Fruit fly (Drosophila melanogaster) whole organism, wandering third instar larva: ENCODE measurements around the gene CG42557.

ENCODE experiments used
- Abd-B ChIP-seq: fragments of >200 bp; optimal IDR thresholded peaks from 2 replicates; lab custom pipeline; 2017; ENCODE audit warnings: missing biosample characterization, missing genetic modification characterization
- CG9705 ChIP-seq: fragments of 200-800 bp; sonication (Bioruptor generic); optimal IDR thresholded peaks from 2 replicates; lab custom pipeline; 2018; ENCODE audit warnings: missing biosample characterization, mild to moderate bottlenecking, missing genetic modification characterization
- Dfd ChIP-seq: fragments of >200 bp; optimal IDR thresholded peaks from 2 replicates; lab custom pipeline; 2017; ENCODE audit warnings: missing biosample characterization, missing genetic modification characterization
- Dif ChIP-seq: fragments of 200-275, 200-300 bp; sonication (Bioruptor generic); optimal IDR thresholded peaks from 2 replicates; lab custom pipeline; 2018; ENCODE audit warnings: missing biosample characterization, missing genetic modification characterization; ENCODE audit not compliant: partially characterized antibody
- GATAd ChIP-seq: sonication (Bioruptor generic); optimal IDR thresholded peaks from 2 replicates; lab custom pipeline; 2016; ENCODE audit warnings: missing biosample characterization, missing genetic modification characterization
- HLH106 ChIP-seq: fragments of 200-800 bp; optimal IDR thresholded peaks from 3 replicates; lab custom pipeline; 2019; ENCODE audit warnings: missing biosample characterization, mild to moderate bottlenecking, missing genetic modification characterization, moderate library complexity
- Hnf4 ChIP-seq: fragments of 200-800 bp; sonication (Bioruptor generic); optimal IDR thresholded peaks from 2 replicates; lab custom pipeline; 2016; ENCODE audit warnings: missing biosample characterization, mild to moderate bottlenecking, missing genetic modification characterization
- Hr78 ChIP-seq: fragments of >200 bp; optimal IDR thresholded peaks from 2 replicates; lab custom pipeline; 2017; ENCODE audit warnings: missing biosample characterization, missing genetic modification characterization
- Hr83 ChIP-seq: fragments of 200-300 bp; sonication (Bioruptor generic); optimal IDR thresholded peaks from 2 replicates; lab custom pipeline; 2016; ENCODE audit warnings: missing biosample characterization, mild to moderate bottlenecking, missing genetic modification characterization, moderate library complexity; ENCODE audit not compliant: poor library complexity, severe bottlenecking
- Jra ChIP-seq: sonication (Bioruptor generic); optimal IDR thresholded peaks from 2 replicates; lab custom pipeline; 2016; ENCODE audit warnings: missing biosample characterization, missing genetic modification characterization
- Mio ChIP-seq: sonication (Bioruptor generic); optimal IDR thresholded peaks from 2 replicates; lab custom pipeline; 2016; ENCODE audit warnings: missing biosample characterization, missing genetic modification characterization
- Myc ChIP-seq: fragments of >200 bp; optimal IDR thresholded peaks from 2 replicates; lab custom pipeline; 2017
- OdsH ChIP-seq: fragments of 200-800 bp; sonication (Bioruptor generic); optimal IDR thresholded peaks from 2 replicates; lab custom pipeline; 2016; ENCODE audit warnings: missing biosample characterization, mild to moderate bottlenecking, missing genetic modification characterization
- Sp1 ChIP-seq: fragments of 200-800 bp; sonication (Bioruptor generic); optimal IDR thresholded peaks from 3 replicates; lab custom pipeline; 2019; ENCODE audit warnings: missing biosample characterization, mild to moderate bottlenecking, missing genetic modification characterization, moderate library complexity
- Vsx2 ChIP-seq: fragments of 200-300, 225-300 bp; sonication (Bioruptor generic); optimal IDR thresholded peaks from 2 replicates; lab custom pipeline; 2018; ENCODE audit warnings: missing biosample characterization, missing genetic modification characterization; ENCODE audit not compliant: partially characterized antibody
- br ChIP-seq: fragments of 200-800 bp; sonication (Bioruptor generic); optimal IDR thresholded peaks from 2 replicates; lab custom pipeline; 2016; ENCODE audit warnings: missing biosample characterization, missing genetic modification characterization
- dl ChIP-seq, 2 experiments: fragments of 175-275, 200-275 bp in 1 of 2; fragments of 200-275 bp in 1 of 2; sonication (Bioruptor generic); optimal IDR thresholded peaks; lab custom pipeline; 2018; ENCODE audit warnings: mild to moderate bottlenecking in 2 of 2, missing biosample characterization in 2 of 2, missing genetic modification characterization in 2 of 2, moderate library complexity in 2 of 2; ENCODE audit not compliant: partially characterized antibody in 2 of 2, insufficient read depth in 1 of 2
- dmrt93B ChIP-seq: fragments of 200-800 bp; sonication (Bioruptor generic); optimal IDR thresholded peaks from 2 replicates; lab custom pipeline; 2018; ENCODE audit warnings: missing biosample characterization, mild to moderate bottlenecking, missing genetic modification characterization
- dsf ChIP-seq: sonication (Bioruptor generic); optimal IDR thresholded peaks from 2 replicates; lab custom pipeline; 2016; ENCODE audit warnings: missing biosample characterization, missing genetic modification characterization, borderline replicate concordance
- foxo ChIP-seq, 2 experiments: fragments of 200-800 bp; sonication (Bioruptor generic); optimal IDR thresholded peaks; 2 replicates in 1 of 2; 3 replicates in 1 of 2; lab custom pipeline; 2016 to 2017; ENCODE audit warnings: missing biosample characterization in 2 of 2, missing genetic modification characterization in 2 of 2
- fru ChIP-seq: fragments of 200-800 bp; sonication (Bioruptor generic); optimal IDR thresholded peaks from 3 replicates; lab custom pipeline; 2016; ENCODE audit warnings: missing biosample characterization, mild to moderate bottlenecking, missing genetic modification characterization
- h ChIP-seq: fragments of 200-800 bp; sonication (Bioruptor generic); optimal IDR thresholded peaks from 3 replicates; lab custom pipeline; 2016; ENCODE audit warnings: missing biosample characterization, mild to moderate bottlenecking, missing genetic modification characterization
- lola ChIP-seq: fragments of >200 bp; optimal IDR thresholded peaks from 2 replicates; lab custom pipeline; 2017; ENCODE audit warnings: missing biosample characterization, missing genetic modification characterization
- pan ChIP-seq: fragments of >200 bp; optimal IDR thresholded peaks from 2 replicates; lab custom pipeline; 2017
- rgr ChIP-seq: fragments of 200-800 bp; sonication (Bioruptor generic); optimal IDR thresholded peaks from 3 replicates; lab custom pipeline; 2016; ENCODE audit warnings: missing biosample characterization, mild to moderate bottlenecking, missing genetic modification characterization
- sage ChIP-seq: fragments of 200-800 bp; sonication (Bioruptor generic); optimal IDR thresholded peaks from 2 replicates; lab custom pipeline; 2016; ENCODE audit warnings: missing biosample characterization, mild to moderate bottlenecking, missing genetic modification characterization
- sv ChIP-seq: fragments of 200-800 bp; sonication (Bioruptor generic); optimal IDR thresholded peaks from 3 replicates; lab custom pipeline; 2016; ENCODE audit warnings: missing biosample characterization, missing genetic modification characterization
- tai ChIP-seq: sonication (Bioruptor generic); optimal IDR thresholded peaks from 2 replicates; lab custom pipeline; 2016; ENCODE audit warnings: missing biosample characterization, missing genetic modification characterization
- usp ChIP-seq: fragments of >200 bp; optimal IDR thresholded peaks from 2 replicates; lab custom pipeline; 2017; ENCODE audit warnings: missing biosample characterization, missing genetic modification characterization
- woc ChIP-seq: sonication (Bioruptor generic); optimal IDR thresholded peaks from 2 replicates; lab custom pipeline; 2016; ENCODE audit warnings: missing biosample characterization, mild to moderate bottlenecking, missing genetic modification characterization

The CG42557 gene

DNA sequence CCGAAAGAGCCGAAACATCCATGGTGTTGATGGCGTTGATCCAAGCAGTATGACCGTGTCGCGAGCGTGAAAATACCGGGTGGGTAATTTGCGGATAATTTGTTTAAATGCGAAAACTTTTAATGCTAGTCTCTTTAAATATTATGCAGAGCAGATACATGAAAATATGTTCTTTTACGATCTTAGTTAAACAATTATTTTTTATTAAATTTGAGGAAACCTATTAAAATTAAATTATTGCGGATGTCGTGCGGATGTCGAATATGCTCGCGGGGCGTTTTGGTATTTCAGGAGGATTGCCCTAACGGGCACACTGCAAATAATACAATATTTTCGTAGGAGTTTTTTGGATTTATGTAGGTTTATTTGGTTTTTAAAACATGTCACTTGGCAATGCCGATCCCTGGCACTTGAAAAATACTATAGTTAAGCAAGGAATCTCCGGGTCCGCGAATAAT lies at the start of gene CG42557, which contains the start of the genes Cog7 and CG42558:
Gene CG42557, plus strand, starts transcription at position 281 of the 458 bp plus-strand sequence.
Gene Cog7, minus strand, starts transcription at position 51 of the 458 bp plus-strand sequence.
Gene CG42558, plus strand, starts transcription at position 281 of the 458 bp plus-strand sequence.
- TF ChIP-seq fru (GFP tag; lab: Kevin White, UChicago), result no peak
- TF ChIP-seq dmrt93B, result no peak

DNA sequence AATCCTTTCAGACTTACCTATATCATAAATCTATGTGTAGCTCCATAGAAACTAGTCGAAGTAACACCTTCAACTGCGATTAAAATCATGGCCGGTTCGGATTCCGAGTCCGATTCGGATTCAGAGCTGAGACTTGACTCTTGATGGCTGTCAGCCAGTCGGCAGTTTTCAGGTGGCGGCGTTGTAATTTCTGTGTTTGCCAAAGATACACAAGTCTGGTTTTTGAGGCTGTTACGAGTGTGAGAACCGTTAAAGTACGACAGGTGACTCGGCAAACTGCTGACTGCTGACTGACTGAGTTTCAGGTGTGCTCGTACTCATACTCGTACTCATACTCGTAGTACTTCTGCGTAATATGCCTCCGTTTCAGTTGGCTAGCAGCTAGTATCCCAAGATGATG lies 41.9 kb upstream of the CG42557 start:
- TF ChIP-seq foxo (GFP tag; optimal IDR thresholded peaks at IDR 0.05; lab: Kevin White, UChicago), result peak in 1 of 2 experiments; percentile 1
- TF ChIP-seq Hnf4 (GFP tag; lab: Kevin White, UChicago), result peak; percentile 54
- TF ChIP-seq OdsH (GFP tag; lab: Kevin White, UChicago), result peak; percentile 13
- TF ChIP-seq Hr83, result peak; percentile 88
- TF ChIP-seq Dfd, result no peak
- peak; percentile 52 for TF ChIP-seq h
- peak; percentile 21 for TF ChIP-seq rgr (GFP tag; lab: Kevin White, UChicago)
- no peak for TF ChIP-seq sv

DNA sequence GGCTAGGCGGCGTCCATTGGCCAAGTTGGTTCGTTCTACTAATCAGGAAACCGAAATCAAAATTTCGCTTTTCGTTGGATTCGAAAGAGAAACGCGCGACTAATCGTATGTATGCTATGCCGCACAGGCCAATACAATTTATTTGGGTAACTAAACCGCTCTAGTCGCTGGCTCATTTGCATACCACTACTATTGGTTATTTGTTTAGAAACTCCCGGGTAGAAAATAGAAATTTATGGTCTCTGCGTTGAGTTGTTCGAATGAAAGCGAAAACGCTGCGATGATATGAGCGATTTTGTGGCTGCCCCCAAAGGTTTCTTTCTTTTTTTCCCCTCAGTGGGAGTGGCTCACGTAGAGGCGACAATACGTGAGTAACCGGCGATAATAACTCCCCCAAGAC lies 40.1 kb upstream of the CG42557 start:
- TF ChIP-seq Dif (GFP tag; lab: Kevin White, UChicago), result no peak
- TF ChIP-seq OdsH (GFP tag; lab: Kevin White, UChicago), result no peak
- no peak for TF ChIP-seq fru (GFP tag; lab: Kevin White, UChicago)
- TF ChIP-seq CG9705 (GFP tag; lab: Kevin White, UChicago), result no peak
- TF ChIP-seq dsf, result no peak
- TF ChIP-seq Myc, result no peak
- TF ChIP-seq dl (GFP tag; optimal IDR thresholded peaks at IDR 0.05; lab: Kevin White, UChicago; ENCODE audit: insufficient read depth in 1 of 2, partially characterized antibody in 2 of 2), result no peak
- no peak for TF ChIP-seq Sp1 (GFP tag; lab: Kevin White, UChicago)
- TF ChIP-seq rgr (GFP tag; lab: Kevin White, UChicago), result no peak
- TF ChIP-seq sage (GFP tag; lab: Kevin White, UChicago), result no peak
- TF ChIP-seq GATAd (GFP tag; lab: Kevin White, UChicago), result no peak
- TF ChIP-seq usp (GFP tag; lab: Kevin White, UChicago), result no peak

DNA sequence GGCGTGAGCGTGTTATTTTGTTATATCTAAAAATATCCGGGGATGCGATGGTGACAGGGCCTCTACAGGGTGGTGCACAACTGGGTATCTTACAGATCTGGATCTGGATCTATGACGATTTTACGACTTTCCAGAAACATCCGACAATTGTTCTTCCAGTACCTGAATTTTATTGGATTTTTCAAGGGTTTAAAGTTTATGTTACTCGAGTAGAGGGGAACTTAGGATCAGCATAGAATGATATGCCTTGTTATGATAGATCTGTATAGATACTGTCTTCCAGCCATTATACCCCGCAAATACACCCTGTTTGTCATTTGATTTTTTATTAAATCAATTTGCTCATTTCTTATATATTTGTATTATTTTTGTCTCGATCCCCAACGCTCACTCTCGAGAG lies 38.7 kb upstream of the CG42557 start:
- no peak for TF ChIP-seq Dif (GFP tag; lab: Kevin White, UChicago)
- no peak for TF ChIP-seq woc (GFP tag; lab: Kevin White, UChicago)
- no peak for TF ChIP-seq Abd-B (GFP tag; lab: Kevin White, UChicago)
- TF ChIP-seq Hr78 (GFP tag; lab: Kevin White, UChicago), result no peak
- TF ChIP-seq h, result peak; percentile 4
- no peak for TF ChIP-seq OdsH (GFP tag; lab: Kevin White, UChicago)
- TF ChIP-seq sv, result peak; percentile 14
- no peak for TF ChIP-seq Mio (GFP tag; lab: Kevin White, UChicago)
- peak; percentile 39 for TF ChIP-seq HLH106 (tag; lab: Kevin White, UChicago)
- no peak for TF ChIP-seq Hnf4 (GFP tag; lab: Kevin White, UChicago)

DNA sequence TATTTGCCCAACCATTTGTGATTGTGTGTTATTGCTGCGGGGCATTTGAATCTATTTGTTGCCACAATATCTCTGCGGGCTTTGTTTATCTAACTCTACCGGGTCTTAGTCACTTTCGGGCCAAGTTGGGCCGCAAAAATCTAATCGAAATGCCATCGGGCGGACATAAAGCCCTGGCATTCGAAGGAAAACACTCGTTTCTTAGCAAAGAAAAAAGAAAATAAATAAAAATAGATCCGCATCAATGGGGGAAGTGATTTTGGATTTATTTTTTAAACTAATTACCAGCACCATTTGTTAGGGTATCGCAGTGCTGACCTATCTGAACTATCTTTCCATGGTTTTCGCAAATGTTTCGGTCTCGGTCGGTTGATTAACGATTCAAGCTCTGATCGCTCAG lies 34.5 kb upstream of the CG42557 start:
- TF ChIP-seq Jra (GFP tag; lab: Kevin White, UChicago), result no peak
- TF ChIP-seq sv, result no peak
- no peak for TF ChIP-seq fru (GFP tag; lab: Kevin White, UChicago)
- TF ChIP-seq, all 38 proteins: peak for 0

DNA sequence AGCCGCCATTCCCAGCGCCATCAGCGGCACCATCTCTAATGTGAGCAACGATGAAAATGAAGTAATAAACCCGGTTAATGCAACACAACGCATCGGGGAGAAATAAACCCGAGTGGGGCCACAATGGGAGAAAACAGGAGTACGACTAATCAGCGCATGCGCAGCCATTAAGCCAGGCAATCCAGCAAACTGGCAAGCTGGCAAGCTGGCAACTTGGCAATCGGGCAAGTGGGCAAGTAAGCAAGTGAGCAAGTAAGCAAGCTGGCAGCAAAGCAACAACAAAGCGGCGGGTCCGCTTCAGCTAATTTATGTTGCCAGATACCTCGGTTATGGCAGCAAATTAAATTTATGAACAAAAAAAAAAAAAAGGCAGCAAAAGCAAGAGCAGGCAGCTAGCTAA lies 33.5 kb upstream of the CG42557 start:
- TF ChIP-seq Mio (GFP tag; lab: Kevin White, UChicago) (no peak), fru (GFP tag; lab: Kevin White, UChicago) (no peak), dsf (no peak), Vsx2 (GFP tag; lab: Kevin White, UChicago) (no peak), Sp1 (GFP tag; lab: Kevin White, UChicago) (no peak), lola (GFP tag; lab: Kevin White, UChicago) (no peak), br (no peak), tai (GFP tag; lab: Kevin White, UChicago) (no peak), Hr83 (no peak), pan (lab: Kevin White, UChicago) (no peak)
